Worm (Caenorhabditis elegans) whole organism, young adult: ENCODE data around the gene F53A10.2.

Experiments used
- B0261.1 ChIP-seq: sonication (generic microtip); optimal IDR thresholded peaks from 2 replicates; lab custom pipeline; 2016; ENCODE audit warnings: mild to moderate bottlenecking, missing genetic modification characterization, moderate library complexity, missing compliant biosample characterization
- aptf-2 ChIP-seq: fragments of 200-800 bp; sonication (Bioruptor generic); conservative IDR thresholded peaks from 2 replicates; pipeline ENCODE4 v1.3.6; 2022; ENCODE audit warnings: missing genetic modification reagents, missing genetic modification characterization, missing compliant biosample characterization
- aptf-3 ChIP-seq: fragments of 200-800 bp; sonication (Bioruptor generic); IDR thresholded peaks from 2 replicates; pipeline ENCODE4 v1.3.6; 2022; ENCODE audit warnings: missing genetic modification characterization, missing compliant biosample characterization
- xnd-1 ChIP-seq: sonication (generic microtip); optimal IDR thresholded peaks from 2 replicates; lab custom pipeline; 2016; ENCODE audit warnings: missing genotype, missing genetic modification reagents, missing genetic modification characterization, missing compliant biosample characterization
- zim-3 ChIP-seq: sonication (generic microtip); optimal IDR thresholded peaks from 2 replicates; lab custom pipeline; 2017; ENCODE audit warnings: mild to moderate bottlenecking, missing genetic modification characterization, moderate library complexity, missing compliant biosample characterization

DNA sequence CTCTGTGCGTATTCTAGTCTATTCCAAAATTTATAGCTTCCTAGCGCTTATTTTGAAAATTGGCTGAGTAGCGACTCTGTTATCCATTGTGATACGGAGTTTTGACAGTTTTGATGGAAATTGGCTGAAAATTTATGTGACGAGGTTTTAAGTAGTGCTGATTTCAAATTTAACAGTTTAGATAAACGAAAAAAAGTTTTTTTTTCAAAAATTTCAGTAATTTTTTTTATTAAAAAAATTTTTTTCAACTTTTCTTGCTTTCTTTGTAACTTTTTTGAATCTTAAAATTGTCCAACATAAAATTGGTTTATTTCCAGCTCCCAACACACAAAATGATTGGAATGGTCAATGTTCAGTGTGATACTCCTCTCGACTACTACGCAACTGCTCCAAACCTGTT is 33.9 kb upstream of the F53A10.2 start, which contains the start of gene T23F4.2:
- no peak for TF ChIP-seq B0261.1 (tag; lab: Kevin White, UChicago)
- no peak for TF ChIP-seq aptf-2
- TF ChIP-seq xnd-1 (tag; lab: Kevin White, UChicago) = no peak
- TF ChIP-seq zim-3 (tag; lab: Kevin White, UChicago) = no peak
- TF ChIP-seq aptf-3 = no peak
